Fruit fly (Drosophila melanogaster) whole organism, embryonic: ENCODE measurements around the gene CG8641.

ENCODE experiments used
- Ada2b ChIP-seq: fragments of 200-800 bp; sonication (Bioruptor generic); IDR thresholded peaks from 2 replicates; pipeline ENCODE4 v1.3.6; 2022; ENCODE audit warnings: missing biosample characterization, missing genetic modification characterization
- Bdp1 ChIP-seq: fragments of 200-800 bp; sonication (Bioruptor generic); optimal IDR thresholded peaks from 3 replicates; lab custom pipeline; 2016; ENCODE audit warnings: missing biosample characterization, missing genetic modification characterization
- CG11695 ChIP-seq: fragments of 200-800 bp; sonication (Bioruptor generic); IDR thresholded peaks from 3 replicates; pipeline ENCODE4 v1.3.6; 2022; ENCODE audit warnings: missing biosample characterization, missing genetic modification characterization
- CG11696 ChIP-seq: fragments of 200-800 bp; sonication (Bioruptor generic); IDR thresholded peaks from 2 replicates; pipeline ENCODE4 v1.3.6; 2022; ENCODE audit warnings: missing biosample characterization, missing genetic modification characterization
- CG13624 ChIP-seq: fragments of 200-800 bp; sonication (Bioruptor generic); optimal IDR thresholded peaks from 2 replicates; lab custom pipeline; 2016; ENCODE audit warnings: missing biosample characterization, missing genetic modification characterization
- CG15073 ChIP-seq: fragments of 200-800 bp; sonication (Bioruptor generic); optimal IDR thresholded peaks from 2 replicates; lab custom pipeline; 2016; ENCODE audit warnings: missing biosample characterization, missing genetic modification characterization
- CG15601 ChIP-seq: fragments of 200-800 bp; sonication (Bioruptor generic); optimal IDR thresholded peaks from 3 replicates; lab custom pipeline; 2019; ENCODE audit warnings: missing biosample characterization, mild to moderate bottlenecking, missing genetic modification characterization, moderate library complexity
- CG17328 ChIP-seq: fragments of 200-800 bp; sonication (Bioruptor generic); IDR thresholded peaks from 2 replicates; pipeline ENCODE4 v1.3.6; 2022; ENCODE audit warnings: missing biosample characterization, missing genetic modification characterization
- CG1832 ChIP-seq: fragments of 200-800 bp; sonication (Bioruptor generic); optimal IDR thresholded peaks from 2 replicates; lab custom pipeline; 2017; ENCODE audit warnings: missing biosample characterization, mild to moderate bottlenecking, missing genetic modification characterization, inconsistent platforms
- CG2202 ChIP-seq: fragments of 200-800 bp; sonication (Bioruptor generic); optimal IDR thresholded peaks from 2 replicates; lab custom pipeline; 2018; ENCODE audit warnings: missing biosample characterization, mild to moderate bottlenecking, missing genetic modification characterization
- CG4360 ChIP-seq: fragments of 200-800 bp; sonication (Bioruptor generic); IDR thresholded peaks from 2 replicates; pipeline ENCODE4 v1.3.6; 2022; ENCODE audit warnings: missing biosample characterization, missing genetic modification characterization
- CG8089 ChIP-seq: fragments of 200-800 bp; sonication (Bioruptor generic); optimal IDR thresholded peaks from 3 replicates; lab custom pipeline; 2016; ENCODE audit warnings: missing biosample characterization, missing genetic modification characterization
- CG8388 ChIP-seq: fragments of 200-800 bp; sonication (Bioruptor generic); optimal IDR thresholded peaks from 2 replicates; lab custom pipeline; 2019; ENCODE audit warnings: missing biosample characterization, mild to moderate bottlenecking, missing genetic modification characterization, moderate library complexity
- CG8944 ChIP-seq: fragments of 200-800 bp; sonication (Bioruptor generic); optimal IDR thresholded peaks from 3 replicates; lab custom pipeline; 2016; ENCODE audit warnings: missing biosample characterization, missing genetic modification characterization
- CG9215 ChIP-seq: fragments of 200-800 bp; sonication (Bioruptor generic); IDR thresholded peaks from 2 replicates; pipeline ENCODE4 v1.3.6; 2022; ENCODE audit warnings: missing biosample characterization, missing genetic modification characterization
- CkIIα-i1 ChIP-seq: fragments of 200-800 bp; sonication (Bioruptor generic); IDR thresholded peaks from 2 replicates; pipeline ENCODE4 v1.3.6; 2022; ENCODE audit warnings: missing biosample characterization, missing genetic modification characterization
- CrebB ChIP-seq: fragments of 200-800 bp; sonication (Bioruptor generic); optimal IDR thresholded peaks from 3 replicates; lab custom pipeline; 2018; ENCODE audit warnings: missing biosample characterization, mild to moderate bottlenecking, missing genetic modification characterization
- D19A ChIP-seq: fragments of 200-800 bp; optimal IDR thresholded peaks from 3 replicates; lab custom pipeline; 2019; ENCODE audit warnings: missing biosample characterization, mild to moderate bottlenecking, missing genetic modification characterization, moderate library complexity
- D19B ChIP-seq: fragments of 200-800 bp; sonication (Bioruptor generic); optimal IDR thresholded peaks from 2 replicates; lab custom pipeline; 2017; ENCODE audit warnings: missing biosample characterization, mild to moderate bottlenecking, missing genetic modification characterization
- Dip2 ChIP-seq: fragments of 200-800 bp; sonication (Bioruptor generic); IDR thresholded peaks from 2 replicates; pipeline ENCODE4 v1.3.6; 2022; ENCODE audit warnings: missing biosample characterization, missing genetic modification characterization
- Dref ChIP-seq: fragments of 200-800 bp; sonication (Bioruptor generic); IDR thresholded peaks from 2 replicates; pipeline ENCODE4 v1.3.6; 2022; ENCODE audit warnings: missing biosample characterization, missing genetic modification characterization
- Drgx ChIP-seq: fragments of 200-800 bp; sonication (Bioruptor generic); IDR thresholded peaks from 2 replicates; pipeline ENCODE4 v1.3.6; 2022; ENCODE audit warnings: missing biosample characterization, missing genetic modification characterization
- Hey ChIP-seq: fragments of 200-800 bp; sonication (Bioruptor generic); optimal IDR thresholded peaks from 3 replicates; lab custom pipeline; 2018; ENCODE audit warnings: missing biosample characterization, mild to moderate bottlenecking, missing genetic modification characterization
- Hmr ChIP-seq: fragments of 200-800 bp; sonication (Bioruptor generic); optimal IDR thresholded peaks from 3 replicates; lab custom pipeline; 2017; ENCODE audit warnings: mild to moderate bottlenecking, missing biosample characterization, missing genetic modification reagents, missing genetic modification characterization
- MESR4 ChIP-seq: fragments of 200-800 bp; sonication (Bioruptor generic); optimal IDR thresholded peaks from 2 replicates; lab custom pipeline; 2018; ENCODE audit warnings: missing biosample characterization, mild to moderate bottlenecking, missing genetic modification characterization, moderate library complexity
- Meics ChIP-seq: fragments of 200-800 bp; sonication (Bioruptor generic); optimal IDR thresholded peaks from 2 replicates; lab custom pipeline; 2017; ENCODE audit warnings: missing biosample characterization, mild to moderate bottlenecking, missing genetic modification characterization
- Mes4 ChIP-seq: fragments of 200-800 bp; sonication (Bioruptor generic); optimal IDR thresholded peaks from 2 replicates; lab custom pipeline; 2016; ENCODE audit warnings: missing biosample characterization, missing genetic modification characterization
- Ptx1 ChIP-seq: fragments of 200-800 bp; sonication (Bioruptor generic); IDR thresholded peaks from 2 replicates; pipeline ENCODE4 v1.3.6; 2022; ENCODE audit warnings: missing biosample characterization, missing genetic modification characterization
- Rx ChIP-seq: fragments of 200-800 bp; sonication (Bioruptor generic); IDR thresholded peaks from 2 replicates; pipeline ENCODE4 v1.3.6; 2022; ENCODE audit warnings: missing biosample characterization, missing genetic modification characterization
- Sin3A ChIP-seq: fragments of >200 bp; optimal IDR thresholded peaks from 2 replicates; lab custom pipeline; 2018
- Spps ChIP-seq: fragments of 200-800 bp; sonication (Bioruptor generic); optimal IDR thresholded peaks from 2 replicates; lab custom pipeline; 2018; ENCODE audit warnings: missing biosample characterization, mild to moderate bottlenecking, missing genetic modification characterization
- amos ChIP-seq: fragments of 200-800 bp; sonication (Bioruptor generic); IDR thresholded peaks from 2 replicates; pipeline ENCODE4 v1.3.6; 2022; ENCODE audit warnings: missing biosample characterization, missing genetic modification characterization; ENCODE audit not compliant: partially characterized antibody
- ash1 ChIP-seq: fragments of 200-800 bp; sonication (Bioruptor generic); optimal IDR thresholded peaks from 2 replicates; lab custom pipeline; 2018; ENCODE audit warnings: missing biosample characterization, mild to moderate bottlenecking, missing genetic modification characterization
- cas ChIP-seq: fragments of 200-800 bp; sonication (Bioruptor generic); IDR thresholded peaks from 2 replicates; pipeline ENCODE4 v1.3.6; 2022; ENCODE audit warnings: missing biosample characterization, missing genetic modification characterization
- cg ChIP-seq: fragments of 200-800 bp; sonication (Bioruptor generic); optimal IDR thresholded peaks from 3 replicates; lab custom pipeline; 2019; ENCODE audit warnings: missing biosample characterization, mild to moderate bottlenecking, missing genetic modification characterization, moderate library complexity
- da ChIP-seq: fragments of 200-800 bp; sonication (Bioruptor generic); optimal IDR thresholded peaks from 2 replicates; lab custom pipeline; 2016; ENCODE audit warnings: missing biosample characterization, missing genetic modification characterization
- esg ChIP-seq: fragments of 200-800 bp; sonication (Bioruptor generic); conservative IDR thresholded peaks from 2 replicates; pipeline ENCODE4 v1.3.6; 2022; ENCODE audit warnings: missing biosample characterization, missing genetic modification characterization
- ewg ChIP-seq: fragments of 200-800 bp; sonication (Bioruptor generic); optimal IDR thresholded peaks from 3 replicates; lab custom pipeline; 2017; ENCODE audit warnings: mild to moderate bottlenecking, missing biosample characterization, missing genetic modification reagents, missing genetic modification characterization
- gcm2 ChIP-seq: fragments of 200-800 bp; sonication (Bioruptor generic); optimal IDR thresholded peaks from 2 replicates; lab custom pipeline; 2016; ENCODE audit warnings: missing biosample characterization, missing genetic modification characterization
- grn ChIP-seq: fragments of 200-800 bp; sonication (Bioruptor generic); optimal IDR thresholded peaks from 3 replicates; lab custom pipeline; 2017; ENCODE audit warnings: missing biosample characterization, missing genetic modification characterization
- ham ChIP-seq: fragments of 200-800 bp; sonication (Bioruptor generic); IDR thresholded peaks from 2 replicates; pipeline ENCODE4 v1.3.6; 2022; ENCODE audit warnings: missing biosample characterization, missing genetic modification characterization
- kah ChIP-seq: fragments of 200-800 bp; sonication (Bioruptor generic); optimal IDR thresholded peaks from 2 replicates; lab custom pipeline; 2018; ENCODE audit warnings: missing biosample characterization, mild to moderate bottlenecking, missing genetic modification characterization
- mld ChIP-seq: fragments of 200-800 bp; sonication (Bioruptor generic); IDR thresholded peaks from 3 replicates; pipeline ENCODE4 v1.3.6; 2022; ENCODE audit warnings: missing biosample characterization, missing genetic modification characterization; ENCODE audit not compliant: partially characterized antibody
- nau ChIP-seq: fragments of 200-800 bp; sonication (Bioruptor generic); optimal IDR thresholded peaks from 3 replicates; lab custom pipeline; 2017; ENCODE audit warnings: missing biosample characterization, mild to moderate bottlenecking, missing genetic modification characterization, missing genetic modification reagents
- pfk ChIP-seq: fragments of 200-800 bp; sonication (Bioruptor generic); optimal IDR thresholded peaks from 2 replicates; lab custom pipeline; 2018; ENCODE audit warnings: missing biosample characterization, mild to moderate bottlenecking, missing genetic modification characterization, moderate library complexity
- pho ChIP-seq: fragments of 200-800 bp; sonication (Bioruptor generic); optimal IDR thresholded peaks from 2 replicates; lab custom pipeline; 2016; ENCODE audit warnings: missing biosample characterization, missing genetic modification characterization
- sens-2 ChIP-seq: fragments of 200-800 bp; sonication (Bioruptor generic); IDR thresholded peaks from 2 replicates; pipeline ENCODE4 v1.3.6; 2022; ENCODE audit warnings: missing biosample characterization, missing genetic modification characterization
- seq ChIP-seq: fragments of 200-800 bp; sonication (Bioruptor generic); IDR thresholded peaks from 2 replicates; pipeline ENCODE4 v1.3.6; 2022; ENCODE audit warnings: missing biosample characterization, missing genetic modification characterization
- slou ChIP-seq: fragments of 200-800 bp; sonication (Bioruptor generic); optimal IDR thresholded peaks from 3 replicates; lab custom pipeline; 2016; ENCODE audit warnings: missing biosample characterization, missing genetic modification characterization
- unc-4 ChIP-seq: fragments of 200-800 bp; sonication (Bioruptor generic); IDR thresholded peaks from 2 replicates; pipeline ENCODE4 v1.3.6; 2022; ENCODE audit warnings: missing biosample characterization, missing genetic modification characterization; ENCODE audit not compliant: partially characterized antibody
- vnd ChIP-seq: fragments of 200-800 bp; sonication (Bioruptor generic); IDR thresholded peaks from 3 replicates; pipeline ENCODE4 v1.3.6; 2022; ENCODE audit warnings: missing biosample characterization, missing genetic modification characterization; ENCODE audit not compliant: partially characterized antibody
- zen ChIP-seq: fragments of 200-800 bp; sonication (Bioruptor generic); optimal IDR thresholded peaks from 3 replicates; lab custom pipeline; 2018; ENCODE audit warnings: missing biosample characterization, mild to moderate bottlenecking, missing genetic modification characterization, moderate library complexity

The CG8641 gene

dm6 chr3L:7090764-7091163 is 13.5 kb upstream of the CG8641 start (continued):
- no peak for TF ChIP-seq Sin3A (lab: Kevin White, UChicago)
- no peak for TF ChIP-seq CG2202 (tag; lab: Kevin White, UChicago)
- peak; percentile 78 for TF ChIP-seq CG11695 (GFP tag; lab: Robert Waterston, UW)
- TF ChIP-seq Bdp1 (GFP tag; lab: Kevin White, UChicago) = no peak
- peak; percentile 57 for TF ChIP-seq D19A (tag; lab: Kevin White, UChicago)
- no peak for TF ChIP-seq CkIIα-i1 (GFP tag; lab: Robert Waterston, UW)
- no peak for TF ChIP-seq vnd (GFP tag; lab: Robert Waterston, UW)
- peak; percentile 45; the same call in 1 of the 2 replicates for TF ChIP-seq CG11696 (GFP tag; lab: Robert Waterston, UW)
- TF ChIP-seq CG9215 = 0 out of 2 replicates have a peak, but pooled peaks have one; percentile 25
- TF ChIP-seq CG17328 = peak; percentile 69
- peak; percentile 67 for TF ChIP-seq Rx
- no peak for TF ChIP-seq grn (GFP tag; lab: Kevin White, UChicago)
- TF ChIP-seq amos (GFP tag; lab: Robert Waterston, UW) = no peak
- peak; percentile 46; the same call in 1 of the 2 replicates for TF ChIP-seq Drgx (GFP tag; lab: Robert Waterston, UW)
- peak; percentile 68 for TF ChIP-seq kah (GFP tag; lab: Kevin White, UChicago)
- no peak for TF ChIP-seq ham (GFP tag; lab: Robert Waterston, UW)
- peak; percentile 48 for TF ChIP-seq Hmr (GFP tag; lab: Kevin White, UChicago)
- TF ChIP-seq sens-2 (GFP tag; lab: Robert Waterston, UW) = no peak; the same call in 1 of the 2 replicates
- peak; percentile 50; the same call in 1 of the 2 replicates for TF ChIP-seq CG4360 (GFP tag; lab: Robert Waterston, UW)
- TF ChIP-seq Spps (tag; lab: Kevin White, UChicago) = peak; percentile 5
- TF ChIP-seq gcm2 (GFP tag; lab: Kevin White, UChicago) = no peak
- no peak for TF ChIP-seq CG15601 (tag; lab: Kevin White, UChicago)
- TF ChIP-seq CG8388 = peak; percentile 58
- no peak for TF ChIP-seq unc-4 (GFP tag; lab: Robert Waterston, UW)
- no peak for TF ChIP-seq CG15073
- TF ChIP-seq Mes4 = no peak
- TF ChIP-seq Dref (GFP tag; lab: Robert Waterston, UW) = no peak
- no peak for TF ChIP-seq pho (GFP tag; lab: Kevin White, UChicago)
- TF ChIP-seq D19B = no peak
- no peak for TF ChIP-seq slou
- TF ChIP-seq seq (GFP tag; lab: Robert Waterston, UW) = peak; percentile 40; the same call in 1 of the 2 replicates
- TF ChIP-seq CG8089 (GFP tag; lab: Kevin White, UChicago) = no peak
- peak; percentile 2 for TF ChIP-seq CG13624 (GFP tag; lab: Kevin White, UChicago)
- no peak for TF ChIP-seq Dip2 (GFP tag; lab: Robert Waterston, UW)
- peak; percentile 69 for TF ChIP-seq Meics (GFP tag; lab: Kevin White, UChicago)
- peak; percentile 57 for TF ChIP-seq esg
- no peak for TF ChIP-seq CG1832 (GFP tag; lab: Kevin White, UChicago)
- TF ChIP-seq cas = no peak
- no peak for TF ChIP-seq mld (GFP tag; lab: Robert Waterston, UW)
- TF ChIP-seq ash1 (GFP tag; lab: Kevin White, UChicago) = no peak
- TF ChIP-seq zen (tag; lab: Kevin White, UChicago) = peak; percentile 25
- TF ChIP-seq CrebB (tag; lab: Kevin White, UChicago) = no peak
- TF ChIP-seq cg (GFP tag; lab: Kevin White, UChicago) = no peak
- TF ChIP-seq Hey = no peak
- TF ChIP-seq Ada2b = peak; percentile 84
- TF ChIP-seq ewg (GFP tag; lab: Kevin White, UChicago) = peak; percentile 2
- no peak for TF ChIP-seq da
- peak; percentile 63 for TF ChIP-seq nau (GFP tag; lab: Kevin White, UChicago)
- TF ChIP-seq Ptx1 (GFP tag; lab: Robert Waterston, UW) = peak; percentile 76
- no peak for TF ChIP-seq pfk (GFP tag; lab: Kevin White, UChicago)
- peak; percentile 15 for TF ChIP-seq CG8944 (GFP tag; lab: Kevin White, UChicago)
- no peak for TF ChIP-seq MESR4 (GFP tag; lab: Kevin White, UChicago)
